Worm (Caenorhabditis elegans): ENCODE data around the gene F16G10.5.

ce11 chrII:2363673-2364072, 3.4 kb upstream of the F16G10.5 start, which contains the start of gene F43C11.11:
- TF ChIP-seq hmg-11 (tag; optimal IDR thresholded peaks at IDR 0.05) (no peak), fkh-2 (tag; optimal IDR thresholded peaks at IDR 0.05) (no peak), nhr-28 (tag; optimal IDR thresholded peaks at IDR 0.05) (no peak)

Measured in whole organism, L3 larva.